Worm (Caenorhabditis elegans) whole organism, mixed stage, embryonic: ENCODE measurements around the gene R11H6.4.

Experiments used
- M03D4.4 ChIP-seq: sonication (generic microtip); optimal IDR thresholded peaks from 2 replicates; lab custom pipeline; 2017; ENCODE audit warnings: mild to moderate bottlenecking, missing genetic modification characterization, missing compliant biosample characterization
- bed-3 ChIP-seq: fragments of 200-800 bp; sonication (Bioruptor generic); optimal IDR thresholded peaks from 3 replicates; lab custom pipeline; 2018; ENCODE audit warnings: mild to moderate bottlenecking, missing genetic modification characterization, moderate library complexity, missing compliant biosample characterization
- blmp-1 ChIP-seq: fragments of 150-350 bp; optimal IDR thresholded peaks from 2 replicates; lab custom pipeline; 2014; ENCODE audit warnings: missing biosample characterization, missing genetic modification characterization
- ceh-39 ChIP-seq: fragments of 150-350 bp; optimal IDR thresholded peaks from 2 replicates; lab custom pipeline; 2014; ENCODE audit warnings: missing biosample characterization, missing genetic modification characterization
- ceh-43 ChIP-seq: fragments of 200-800 bp; sonication (Bioruptor generic); optimal IDR thresholded peaks from 2 replicates; lab custom pipeline; 2018; ENCODE audit warnings: mild to moderate bottlenecking, missing genetic modification characterization, moderate library complexity, missing compliant biosample characterization
- ces-1 ChIP-seq: fragments of 150-350 bp; optimal IDR thresholded peaks from 2 replicates; lab custom pipeline; 2014; ENCODE audit warnings: missing biosample characterization, missing genetic modification reagents, missing genetic modification characterization
- cnd-1 ChIP-seq: fragments of 200-800 bp; sonication (Bioruptor generic); optimal IDR thresholded peaks from 2 replicates; lab custom pipeline; 2018; ENCODE audit warnings: mild to moderate bottlenecking, missing genetic modification characterization, missing compliant biosample characterization
- elt-1 ChIP-seq: sonication (generic microtip); optimal IDR thresholded peaks from 2 replicates; lab custom pipeline; 2017; ENCODE audit warnings: missing genetic modification characterization, mild to moderate bottlenecking, missing compliant biosample characterization, antibody characterized with exemption, moderate library complexity, borderline replicate concordance; ENCODE audit not compliant: insufficient read depth
- flh-1 ChIP-seq: fragments of 200-800 bp; sonication (Bioruptor generic); optimal IDR thresholded peaks from 2 replicates; lab custom pipeline; 2018; ENCODE audit warnings: mild to moderate bottlenecking, missing genetic modification characterization, moderate library complexity, missing compliant biosample characterization
- hlh-1 ChIP-seq: fragments of 150-350 bp; optimal IDR thresholded peaks from 2 replicates; lab custom pipeline; 2014; ENCODE audit warnings: missing biosample characterization, missing genetic modification reagents, missing genetic modification characterization
- lin-13 ChIP-seq: fragments of 150-350 bp; optimal IDR thresholded peaks from 2 replicates; lab custom pipeline; 2014; ENCODE audit warnings: missing biosample characterization, missing genetic modification characterization
- lin-32 ChIP-seq: fragments of 200-800 bp; sonication (Bioruptor generic); optimal IDR thresholded peaks from 2 replicates; lab custom pipeline; 2018; ENCODE audit warnings: mild to moderate bottlenecking, missing genetic modification characterization, missing compliant biosample characterization
- lsy-2 ChIP-seq: fragments of 150-350 bp; optimal IDR thresholded peaks from 2 replicates; lab custom pipeline; 2014; ENCODE audit warnings: missing biosample characterization, missing genetic modification characterization
- mab-5 ChIP-seq: fragments of 150-350 bp; optimal IDR thresholded peaks from 2 replicates; lab custom pipeline; 2014; ENCODE audit warnings: missing biosample characterization, missing genetic modification characterization
- mep-1 ChIP-seq: fragments of 150-350 bp; optimal IDR thresholded peaks from 2 replicates; lab custom pipeline; 2017; ENCODE audit warnings: missing biosample characterization, missing genetic modification reagents, missing genetic modification characterization, inconsistent platforms
- mls-2 ChIP-seq: sonication (generic microtip); optimal IDR thresholded peaks from 2 replicates; lab custom pipeline; 2016; ENCODE audit warnings: mild to moderate bottlenecking, missing genetic modification characterization, moderate library complexity, missing compliant biosample characterization
- nhr-12 ChIP-seq: fragments of 150-350 bp; optimal IDR thresholded peaks from 2 replicates; lab custom pipeline; 2014; ENCODE audit warnings: missing biosample characterization, missing genetic modification characterization
- nhr-237 ChIP-seq: fragments of 150-350 bp; optimal IDR thresholded peaks from 2 replicates; lab custom pipeline; 2014; ENCODE audit warnings: missing biosample characterization, missing genetic modification characterization
- nhr-28 ChIP-seq: fragments of 150-350 bp; optimal IDR thresholded peaks from 2 replicates; lab custom pipeline; 2014; ENCODE audit warnings: missing biosample characterization, missing genetic modification characterization
- nhr-76 ChIP-seq: sonication (generic microtip); optimal IDR thresholded peaks from 2 replicates; lab custom pipeline; 2017; ENCODE audit warnings: missing biosample characterization, missing genetic modification characterization
- pha-4 ChIP-seq: fragments of 150-350 bp; optimal IDR thresholded peaks from 2 replicates; lab custom pipeline; 2018; ENCODE audit warnings: missing biosample characterization, missing genetic modification reagents, missing genetic modification characterization
- sem-2 ChIP-seq: fragments of 200-800 bp; sonication (Bioruptor generic); optimal IDR thresholded peaks from 2 replicates; lab custom pipeline; 2018; ENCODE audit warnings: mild to moderate bottlenecking, missing genetic modification characterization, missing compliant biosample characterization
- snpc-4 ChIP-seq: fragments of 150-350 bp; optimal IDR thresholded peaks from 2 replicates; lab custom pipeline; 2014; ENCODE audit warnings: missing biosample characterization, missing genetic modification characterization
- sptf-1 ChIP-seq: sonication (generic microtip); optimal IDR thresholded peaks from 2 replicates; lab custom pipeline; 2017; ENCODE audit warnings: mild to moderate bottlenecking, missing genetic modification characterization, moderate library complexity, missing compliant biosample characterization
- tbx-8 ChIP-seq: fragments of 200-800 bp; sonication (Bioruptor generic); optimal IDR thresholded peaks from 2 replicates; lab custom pipeline; 2018; ENCODE audit warnings: mild to moderate bottlenecking, missing genetic modification characterization, moderate library complexity, missing compliant biosample characterization
- unc-39 ChIP-seq: fragments of 150-350 bp; optimal IDR thresholded peaks from 2 replicates; lab custom pipeline; 2014; ENCODE audit warnings: missing biosample characterization, missing genetic modification characterization
- unc-62 ChIP-seq: fragments of 150-350 bp; optimal IDR thresholded peaks from 2 replicates; lab custom pipeline; 2014; ENCODE audit warnings: missing biosample characterization, missing genetic modification reagents, missing genetic modification characterization
- ztf-11 ChIP-seq: fragments of 150-350 bp; optimal IDR thresholded peaks from 2 replicates; lab custom pipeline; 2014; ENCODE audit warnings: missing biosample characterization, missing genetic modification characterization

Gene R11H6.4

DNA sequence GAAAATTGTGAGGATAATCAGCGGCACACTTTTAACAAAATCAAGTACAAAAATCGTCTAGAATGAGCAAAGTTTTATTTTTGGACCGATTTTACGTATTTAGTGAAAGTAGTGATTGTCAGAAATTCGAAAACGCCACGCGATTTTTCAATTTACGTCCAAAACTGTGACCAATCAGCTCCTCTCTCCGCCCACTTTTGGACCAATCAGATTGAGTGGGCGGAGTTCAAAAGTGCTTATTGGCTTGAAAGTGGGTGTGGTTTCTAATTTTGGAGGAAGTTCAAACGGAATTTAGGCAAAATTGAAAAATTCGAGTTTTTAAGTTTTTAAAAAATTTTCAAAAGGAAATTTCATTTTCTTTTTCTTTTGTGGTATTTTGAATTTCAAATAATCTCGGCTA lies 4.7 kb downstream of the R11H6.4 start:
- TF ChIP-seq mab-5 (tag; lab: Kevin White, UChicago), result no peak
- TF ChIP-seq, all 35 proteins: peak for 0

DNA sequence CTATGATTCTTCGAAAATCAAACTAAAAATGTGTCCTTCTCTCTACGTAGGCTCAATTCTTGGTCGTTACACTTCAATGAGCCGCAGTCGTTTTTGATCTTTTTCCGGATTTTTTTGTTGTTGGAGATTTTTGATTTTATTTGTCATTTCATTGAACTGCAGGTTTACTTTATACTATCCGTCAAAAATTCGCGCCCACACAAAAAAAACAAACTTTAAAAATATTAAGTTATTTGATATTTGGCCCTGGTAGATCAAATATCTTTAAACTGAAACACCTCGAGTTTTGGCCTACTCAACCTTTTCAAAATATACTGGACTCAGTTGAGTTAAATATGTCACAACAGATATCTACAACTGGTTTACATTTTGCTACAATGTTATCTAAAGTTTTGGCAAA lies 5.9 kb downstream of the R11H6.4 start:
- no peak for TF ChIP-seq cnd-1 (tag; lab: Kevin White, UChicago)
- TF ChIP-seq flh-1, result no peak
- no peak for TF ChIP-seq pha-4 (tag; lab: Kevin White, UChicago)
- no peak for TF ChIP-seq sptf-1 (tag; lab: Kevin White, UChicago)
- no peak for TF ChIP-seq bed-3
- no peak for TF ChIP-seq lin-32 (GFP tag; lab: Kevin White, UChicago)
- no peak for TF ChIP-seq ztf-11 (tag; lab: Kevin White, UChicago)
- TF ChIP-seq sem-2 (GFP tag; lab: Kevin White, UChicago), result no peak
- no peak for TF ChIP-seq mls-2 (tag; lab: Kevin White, UChicago)
- TF ChIP-seq snpc-4 (tag; lab: Kevin White, UChicago), result no peak
- no peak for TF ChIP-seq lin-13 (tag; lab: Kevin White, UChicago)
- TF ChIP-seq lsy-2 (tag; lab: Kevin White, UChicago), result no peak
- TF ChIP-seq elt-1 (tag; lab: Kevin White, UChicago), result no peak
- no peak for TF ChIP-seq tbx-8 (GFP tag; lab: Kevin White, UChicago)
- no peak for TF ChIP-seq unc-62 (GFP tag; lab: Kevin White, UChicago)

DNA sequence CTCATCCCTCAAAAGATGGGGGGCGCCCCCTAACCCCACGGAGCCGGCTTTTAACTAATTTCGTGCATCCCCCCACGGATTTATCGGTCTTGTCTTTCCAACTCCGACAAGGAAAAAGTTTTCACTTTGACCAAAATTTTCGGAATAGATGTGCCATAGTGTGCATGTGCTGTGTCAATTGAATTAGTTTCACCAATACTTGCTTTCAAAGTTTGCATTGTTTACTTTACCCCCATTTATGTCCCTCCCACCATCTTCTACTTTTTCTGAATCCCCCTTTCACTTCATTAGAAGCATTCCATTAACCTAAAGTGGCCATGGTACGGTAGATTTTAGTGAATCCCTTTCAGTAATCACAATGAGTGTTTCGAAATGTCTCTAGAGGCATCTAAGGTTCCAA lies 8.0 kb downstream of the R11H6.4 start:
- TF ChIP-seq sem-2 (GFP tag; lab: Kevin White, UChicago) (no peak), mls-2 (tag; lab: Kevin White, UChicago) (no peak), unc-39 (tag; lab: Kevin White, UChicago) (no peak), tbx-8 (GFP tag; lab: Kevin White, UChicago) (no peak), cnd-1 (tag; lab: Kevin White, UChicago) (no peak), hlh-1 (no peak), ceh-39 (tag; lab: Kevin White, UChicago) (no peak), M03D4.4 (tag; lab: Kevin White, UChicago) (no peak), elt-1 (tag; lab: Kevin White, UChicago) (no peak), bed-3 (no peak), blmp-1 (tag; lab: Kevin White, UChicago) (no peak), lin-13 (tag; lab: Kevin White, UChicago) (no peak), nhr-28 (tag; lab: Kevin White, UChicago) (no peak), ces-1 (GFP tag; lab: Kevin White, UChicago) (no peak)

DNA sequence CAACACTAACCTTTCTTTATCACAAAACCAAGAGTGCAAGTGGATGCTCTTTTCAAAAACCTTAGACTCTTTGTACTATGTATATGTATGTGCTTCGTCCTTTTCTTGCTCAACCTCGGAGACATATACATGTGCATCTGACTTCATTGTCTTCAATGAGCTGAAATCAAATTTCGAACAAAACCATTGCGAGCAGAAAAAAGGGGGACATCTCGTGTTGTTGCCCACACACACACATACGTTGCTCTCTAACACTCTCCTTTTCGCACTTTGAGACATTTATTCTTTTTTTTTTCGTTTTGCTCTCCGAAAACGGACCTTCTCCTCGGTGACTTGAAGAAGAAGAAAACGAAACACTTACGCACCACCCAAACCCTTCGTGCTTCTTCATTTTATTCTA lies 10.6 kb downstream of the R11H6.4 start:
- TF ChIP-seq sptf-1 (tag; lab: Kevin White, UChicago) (no peak), blmp-1 (tag; lab: Kevin White, UChicago) (no peak), ces-1 (GFP tag; lab: Kevin White, UChicago) (peak; percentile 57)

DNA sequence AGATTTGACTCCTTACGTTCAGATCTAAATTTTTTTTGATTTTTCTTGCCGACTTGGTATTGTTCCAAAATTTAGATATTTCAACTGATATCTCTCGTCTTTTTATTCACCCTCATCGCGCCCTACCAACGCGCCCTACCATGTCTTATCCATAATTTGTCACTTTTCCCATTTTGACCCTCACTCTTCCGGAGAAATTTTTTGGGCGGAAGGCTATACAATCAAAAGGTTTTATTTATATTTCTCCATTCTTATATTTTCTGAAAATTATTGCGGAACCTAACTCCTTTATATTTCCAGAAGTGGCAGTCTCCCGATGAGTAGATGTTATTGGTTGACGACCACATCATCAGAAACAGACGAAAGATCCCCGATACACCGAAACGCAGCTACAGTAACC lies 11.1 kb downstream of the R11H6.4 start, which contains the start of gene hot-1:
hot-1 (plus strand) TSS at position 301 of the 400 bp plus-strand sequence.
- TF ChIP-seq ztf-11 (tag; lab: Kevin White, UChicago) (no peak), nhr-237 (tag; lab: Kevin White, UChicago) (no peak), mab-5 (tag; lab: Kevin White, UChicago) (no peak), cnd-1 (tag; lab: Kevin White, UChicago) (no peak), ceh-43 (GFP tag; lab: Kevin White, UChicago) (no peak), unc-39 (tag; lab: Kevin White, UChicago) (no peak), sptf-1 (tag; lab: Kevin White, UChicago) (no peak), bed-3 (no peak), M03D4.4 (tag; lab: Kevin White, UChicago) (no peak), hlh-1 (no peak), unc-62 (GFP tag; lab: Kevin White, UChicago) (no peak), mep-1 (tag; lab: Kevin White, UChicago) (no peak), tbx-8 (GFP tag; lab: Kevin White, UChicago) (no peak), flh-1 (no peak), mls-2 (tag; lab: Kevin White, UChicago) (no peak), snpc-4 (tag; lab: Kevin White, UChicago) (no peak), nhr-76 (no peak), sem-2 (GFP tag; lab: Kevin White, UChicago) (no peak), blmp-1 (tag; lab: Kevin White, UChicago) (no peak), nhr-12 (tag; lab: Kevin White, UChicago) (no peak)
